Fruit fly (Drosophila melanogaster): ENCODE measurements around the gene CG34163.

- TF ChIP-seq CG8478 (optimal IDR thresholded peaks at IDR 0.05), result no peak
- TF ChIP-seq CTCF (optimal IDR thresholded peaks at IDR 0.05), result no peak
Observed at dm6 chr2L:12001132-12001531, 13.1 kb downstream of the CG34163 start.
